Fruit fly (Drosophila melanogaster): Measurements from ENCODE around the gene Remo.

Remo gene

dm6 chrX:13256967-13257366, 30.9 kb upstream of the Remo start (continued):
- peak in 1 of 2 experiments; percentile 83 for TF ChIP-seq Eip74EF (GFP tag; optimal IDR thresholded peaks at IDR 0.05)
- no peak for TF ChIP-seq Gsc (GFP tag; IDR thresholded peaks at IDR 0.05)
- no peak for TF ChIP-seq CG15696 (tag; optimal IDR thresholded peaks at IDR 0.05)
- no peak for TF ChIP-seq en (GFP tag; optimal IDR thresholded peaks at IDR 0.05)
- TF ChIP-seq Ssrp (tag; optimal IDR thresholded peaks at IDR 0.05): no peak
- no peak for TF ChIP-seq Atf-2 (GFP tag; optimal IDR thresholded peaks at IDR 0.05)
- peak; percentile 77; the same call in 2 of the 3 replicates for TF ChIP-seq ci (GFP tag; IDR thresholded peaks at IDR 0.05)
- TF ChIP-seq exex (tag; optimal IDR thresholded peaks at IDR 0.05): peak; percentile 54
- TF ChIP-seq CG8944 (GFP tag; optimal IDR thresholded peaks at IDR 0.05): no peak
- no peak for TF ChIP-seq Sry-β (GFP tag; optimal IDR thresholded peaks at IDR 0.05)
- TF ChIP-seq Dfd (GFP tag; optimal IDR thresholded peaks at IDR 0.05): peak in 1 of 2 experiments; percentile 64
- TF ChIP-seq CG18011 (GFP tag; optimal IDR thresholded peaks at IDR 0.05): peak; percentile 86
- TF ChIP-seq pfk (GFP tag; optimal IDR thresholded peaks at IDR 0.05): no peak
- TF ChIP-seq CG4328 (GFP tag; optimal IDR thresholded peaks at IDR 0.05): no peak
- no peak for TF ChIP-seq corto (GFP tag; optimal IDR thresholded peaks at IDR 0.05)
- no peak for TF ChIP-seq chn (GFP tag; optimal IDR thresholded peaks at IDR 0.05)
- no peak for TF ChIP-seq inv (GFP tag; IDR thresholded peaks at IDR 0.05; ENCODE audit: partially characterized antibody)
- no peak for TF ChIP-seq fd3F (GFP tag; optimal IDR thresholded peaks at IDR 0.05)
- TF ChIP-seq Dip2 (GFP tag; IDR thresholded peaks at IDR 0.05): no peak
- peak; percentile 22 for TF ChIP-seq CG12391 (tag; optimal IDR thresholded peaks at IDR 0.05)
- peak; percentile 91 for TF ChIP-seq sqz (GFP tag; optimal IDR thresholded peaks at IDR 0.05)
- no peak for TF ChIP-seq CG43689 (GFP tag; IDR thresholded peaks at IDR 0.05)
- TF ChIP-seq HHEX (GFP tag; optimal IDR thresholded peaks at IDR 0.05): no peak
- peak; percentile 17; the same call in 1 of the 2 replicates for TF ChIP-seq CG14014 (GFP tag; IDR thresholded peaks at IDR 0.05)
- 0 out of 2 replicates have a peak, but pooled peaks have one; percentile 22 for TF ChIP-seq rib (GFP tag; IDR thresholded peaks at IDR 0.05)
- peak; percentile 100 for TF ChIP-seq CG5180 (GFP tag; optimal IDR thresholded peaks at IDR 0.05)
- no peak for TF ChIP-seq sima (GFP tag; optimal IDR thresholded peaks at IDR 0.05)
- TF ChIP-seq Opbp (GFP tag; IDR thresholded peaks at IDR 0.05; ENCODE audit: partially characterized antibody): peak; percentile 40; the same call in 2 of the 3 replicates
- TF ChIP-seq CG11695 (GFP tag; IDR thresholded peaks at IDR 0.05): no peak
- TF ChIP-seq CG31441 (GFP tag; IDR thresholded peaks at IDR 0.05): 0 out of 2 replicates have a peak, but pooled peaks have one; percentile 13
- TF ChIP-seq PHDP (tag; optimal IDR thresholded peaks at IDR 0.05): no peak
- peak; percentile 8 for TF ChIP-seq CG12744 (GFP tag; optimal IDR thresholded peaks at IDR 0.05)
- TF ChIP-seq da (GFP tag; optimal IDR thresholded peaks at IDR 0.05): no peak
- no peak for TF ChIP-seq peb (GFP tag; IDR thresholded peaks at IDR 0.05)
- TF ChIP-seq al (GFP tag; IDR thresholded peaks at IDR 0.05): no peak
- no peak for TF ChIP-seq MESR4 (GFP tag; optimal IDR thresholded peaks at IDR 0.05)
- no peak for TF ChIP-seq kay (GFP tag; optimal IDR thresholded peaks at IDR 0.05)
- TF ChIP-seq tx (GFP tag; optimal IDR thresholded peaks at IDR 0.05): no peak
- TF ChIP-seq CG7987 (GFP tag; optimal IDR thresholded peaks at IDR 0.05): peak; percentile 6
- TF ChIP-seq NC2β (GFP tag; optimal IDR thresholded peaks at IDR 0.05): no peak
- TF ChIP-seq CG4854 (GFP tag; optimal IDR thresholded peaks at IDR 0.05): no peak
- TF ChIP-seq zen (tag; optimal IDR thresholded peaks at IDR 0.05): no peak
- TF ChIP-seq CG11504 (tag; optimal IDR thresholded peaks at IDR 0.05): peak; percentile 32
- no peak for TF ChIP-seq Xbp1 (GFP tag; optimal IDR thresholded peaks at IDR 0.05)
- no peak for TF ChIP-seq tap (tag; optimal IDR thresholded peaks at IDR 0.05)
- TF ChIP-seq trem (tag; optimal IDR thresholded peaks at IDR 0.05): no peak
- no peak for TF ChIP-seq CG2129 (GFP tag; IDR thresholded peaks at IDR 0.05; ENCODE audit: partially characterized antibody)
- TF ChIP-seq CG2678 (tag; optimal IDR thresholded peaks at IDR 0.05): peak; percentile 10
- no peak for TF ChIP-seq CG7372 (GFP tag; IDR thresholded peaks at IDR 0.05)
- TF ChIP-seq fu2 (GFP tag; optimal IDR thresholded peaks at IDR 0.05): no peak
